Fruit fly (Drosophila melanogaster) Kc167 (cell line): ENCODE results near the gene GlcAT-I.

Experiments used
- h ChIP-seq: fragments of >200 bp; optimal IDR thresholded peaks from 3 replicates; lab custom pipeline; 2018; ENCODE audit warnings: missing external identifiers
- psq ChIP-seq: fragments of >200 bp; optimal IDR thresholded peaks from 2 replicates; lab custom pipeline; 2017; ENCODE audit warnings: missing external identifiers
- ttk ChIP-seq: sonication (Bioruptor generic); optimal IDR thresholded peaks from 2 replicates; lab custom pipeline; 2017; ENCODE audit warnings: missing external identifiers

DNA sequence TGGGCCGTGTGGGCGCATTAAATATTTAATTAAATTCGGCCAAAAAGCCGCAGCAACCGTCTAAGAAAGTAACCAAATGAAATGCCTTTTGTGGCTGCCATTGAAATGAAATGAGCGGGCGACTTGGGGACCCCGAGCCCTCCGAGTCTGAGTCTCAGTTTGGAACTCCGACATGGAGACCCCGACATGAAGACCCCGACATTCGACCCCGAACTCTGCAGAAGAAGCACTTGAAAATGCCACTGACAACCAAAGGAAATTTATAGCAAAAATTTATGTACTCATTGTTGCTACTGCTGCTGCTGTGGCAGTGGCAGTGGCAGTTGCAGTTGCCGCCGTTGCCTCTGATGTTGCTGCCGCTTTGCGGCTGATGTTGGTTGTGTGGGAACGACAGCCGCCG, 42.4 kb downstream of the GlcAT-I start:
- no peak for TF ChIP-seq ttk
- no peak for TF ChIP-seq psq (lab: Kevin White, UChicago)
- TF ChIP-seq h (lab: Kevin White, UChicago) = no peak
